Fruit fly (Drosophila melanogaster) whole organism, embryonic: Measurements from ENCODE around the gene alpha-Spec.

Experiments used
- Asciz ChIP-seq: fragments of 200-800 bp; sonication (Bioruptor generic); optimal IDR thresholded peaks from 2 replicates; lab custom pipeline; 2017; ENCODE audit warnings: missing biosample characterization, mild to moderate bottlenecking, missing genetic modification characterization, missing genetic modification reagents
- CG10209 ChIP-seq: fragments of 200-800 bp; sonication (Bioruptor generic); optimal IDR thresholded peaks from 3 replicates; lab custom pipeline; 2017; ENCODE audit warnings: missing biosample characterization, mild to moderate bottlenecking, missing genetic modification characterization, missing genetic modification reagents
- CG10462 ChIP-seq: fragments of 200-800 bp; sonication (Bioruptor generic); optimal IDR thresholded peaks from 2 replicates; lab custom pipeline; 2016; ENCODE audit warnings: missing biosample characterization, missing genetic modification characterization
- CG11560 ChIP-seq: fragments of 200-800 bp; sonication (Bioruptor generic); IDR thresholded peaks from 3 replicates; pipeline ENCODE4 v1.3.6; 2022; ENCODE audit warnings: missing biosample characterization, missing genetic modification characterization
- CG12299 ChIP-seq: fragments of 200-800 bp; sonication (Bioruptor generic); optimal IDR thresholded peaks from 2 replicates; lab custom pipeline; 2018; ENCODE audit warnings: missing biosample characterization, mild to moderate bottlenecking, missing genetic modification characterization
- CG12769 ChIP-seq: fragments of 200-800 bp; sonication (Bioruptor generic); optimal IDR thresholded peaks from 2 replicates; lab custom pipeline; 2019; ENCODE audit warnings: missing biosample characterization, mild to moderate bottlenecking, missing genetic modification characterization, moderate library complexity
- CG13123 ChIP-seq: fragments of 200-800 bp; sonication (Bioruptor generic); optimal IDR thresholded peaks from 2 replicates; lab custom pipeline; 2016; ENCODE audit warnings: missing biosample characterization, missing genetic modification characterization
- CG14014 ChIP-seq: fragments of 200-800 bp; sonication (Bioruptor generic); IDR thresholded peaks from 2 replicates; pipeline ENCODE4 v1.3.6; 2022; ENCODE audit warnings: missing biosample characterization, missing genetic modification characterization
- CG14710 ChIP-seq: fragments of 200-800 bp; sonication (Bioruptor generic); optimal IDR thresholded peaks from 3 replicates; lab custom pipeline; 2019; ENCODE audit warnings: missing biosample characterization, mild to moderate bottlenecking, missing genetic modification characterization, moderate library complexity
- CG17612 ChIP-seq: fragments of 200-800 bp; sonication (Bioruptor generic); IDR thresholded peaks from 2 replicates; pipeline ENCODE4 v1.3.6; 2022; ENCODE audit warnings: missing biosample characterization, missing genetic modification characterization
- CG18764 ChIP-seq: fragments of 200-800 bp; sonication (Bioruptor generic); optimal IDR thresholded peaks from 3 replicates; lab custom pipeline; 2016; ENCODE audit warnings: missing biosample characterization, missing genetic modification characterization
- CG34224 ChIP-seq: fragments of 200-800 bp; sonication (Bioruptor generic); IDR thresholded peaks from 3 replicates; pipeline ENCODE4 v1.3.6; 2022; ENCODE audit warnings: missing biosample characterization, missing genetic modification characterization; ENCODE audit not compliant: partially characterized antibody
- CG3847 ChIP-seq: fragments of 200-800 bp; sonication (Bioruptor generic); IDR thresholded peaks from 2 replicates; pipeline ENCODE4 v1.3.6; 2022; ENCODE audit warnings: missing biosample characterization, missing genetic modification characterization
- CG6175 ChIP-seq: fragments of 200-800 bp; sonication (Bioruptor generic); IDR thresholded peaks from 3 replicates; pipeline ENCODE4 v1.3.6; 2022; ENCODE audit warnings: missing biosample characterization, missing genetic modification characterization
- CG6689 ChIP-seq: fragments of 200-800 bp; sonication (Bioruptor generic); IDR thresholded peaks from 2 replicates; pipeline ENCODE4 v1.3.6; 2022; ENCODE audit warnings: missing biosample characterization, missing genetic modification characterization
- CG7357 ChIP-seq: fragments of 200-800 bp; sonication (Bioruptor generic); IDR thresholded peaks from 3 replicates; pipeline ENCODE4 v1.3.6; 2022; ENCODE audit warnings: missing biosample characterization, missing genetic modification characterization
- CG9609 ChIP-seq: fragments of 200-800 bp; sonication (Bioruptor generic); optimal IDR thresholded peaks from 3 replicates; lab custom pipeline; 2016; ENCODE audit warnings: missing biosample characterization, missing genetic modification characterization
- Chrac-16 ChIP-seq: fragments of 200-800 bp; sonication (Bioruptor generic); optimal IDR thresholded peaks from 3 replicates; lab custom pipeline; 2016; ENCODE audit warnings: missing biosample characterization, missing genetic modification characterization
- Dref ChIP-seq: fragments of 200-800 bp; sonication (Bioruptor generic); IDR thresholded peaks from 2 replicates; pipeline ENCODE4 v1.3.6; 2022; ENCODE audit warnings: missing biosample characterization, missing genetic modification characterization
- E2f1 ChIP-seq: fragments of 200-800 bp; sonication (Bioruptor generic); IDR thresholded peaks from 2 replicates; pipeline ENCODE4 v1.3.6; 2022; ENCODE audit warnings: missing biosample characterization, missing genetic modification characterization
- ERR ChIP-seq: fragments of 200-800 bp; sonication (Bioruptor generic); optimal IDR thresholded peaks from 2 replicates; lab custom pipeline; 2016; ENCODE audit warnings: missing biosample characterization, missing genetic modification characterization
- Ets65A ChIP-seq: fragments of 200-800 bp; sonication (Bioruptor generic); peaks from one replicate; lab custom pipeline; 2016; ENCODE audit warnings: missing biosample characterization, missing genetic modification characterization
- HHEX ChIP-seq: fragments of 200-800 bp; sonication (Bioruptor generic); optimal IDR thresholded peaks from 3 replicates; lab custom pipeline; 2017; ENCODE audit warnings: missing biosample characterization, mild to moderate bottlenecking, missing genetic modification characterization, missing genetic modification reagents
- Mad ChIP-seq: fragments of 200-800 bp; sonication (Bioruptor generic); optimal IDR thresholded peaks from 2 replicates; lab custom pipeline; 2016; ENCODE audit warnings: missing biosample characterization, missing genetic modification characterization
- Med ChIP-seq: fragments of 200-800 bp; sonication (Bioruptor generic); peaks from one replicate; lab custom pipeline; 2016; ENCODE audit warnings: missing biosample characterization, missing genetic modification characterization, mild to moderate bottlenecking, inconsistent platforms, moderate library complexity
- Scr ChIP-seq: fragments of 200-800 bp; sonication (Bioruptor generic); IDR thresholded peaks from 2 replicates; pipeline ENCODE4 v1.3.6; 2022; ENCODE audit warnings: missing biosample characterization, missing genetic modification characterization; ENCODE audit not compliant: partially characterized antibody
- Sox102F ChIP-seq: fragments of 200-800 bp; sonication (Bioruptor generic); optimal IDR thresholded peaks from 2 replicates; lab custom pipeline; 2018; ENCODE audit warnings: missing biosample characterization, mild to moderate bottlenecking, missing genetic modification characterization, moderate library complexity
- Sry-β ChIP-seq: fragments of 200-800 bp; sonication (Bioruptor generic); optimal IDR thresholded peaks from 2 replicates; lab custom pipeline; 2018; ENCODE audit warnings: missing biosample characterization, mild to moderate bottlenecking, missing genetic modification characterization, moderate library complexity
- Trl ChIP-seq, 3 experiments: fragments of >200 bp in 2 of 3; fragments of 200-800 bp in 1 of 3; sonication (Bioruptor generic) in 1 of 3; optimal IDR thresholded peaks; 2 replicates in 1 of 3; 3 replicates in 2 of 3; lab custom pipeline; 2016 to 2017; ENCODE audit warnings: missing biosample characterization in 1 of 3, missing genetic modification characterization in 1 of 3
- az2 ChIP-seq: fragments of 200-800 bp; sonication (Bioruptor generic); optimal IDR thresholded peaks from 3 replicates; lab custom pipeline; 2016; ENCODE audit warnings: missing biosample characterization, missing genetic modification characterization
- bigmax ChIP-seq: fragments of 200-800 bp; sonication (Bioruptor generic); optimal IDR thresholded peaks from 2 replicates; lab custom pipeline; 2018; ENCODE audit warnings: missing biosample characterization, mild to moderate bottlenecking, missing genetic modification characterization
- da ChIP-seq: fragments of 200-800 bp; sonication (Bioruptor generic); optimal IDR thresholded peaks from 2 replicates; lab custom pipeline; 2016; ENCODE audit warnings: missing biosample characterization, missing genetic modification characterization
- ems ChIP-seq: fragments of 200-800 bp; sonication (Bioruptor generic); optimal IDR thresholded peaks from 3 replicates; lab custom pipeline; 2016; ENCODE audit warnings: missing biosample characterization, missing genetic modification characterization
- hkb ChIP-seq, 2 experiments: fragments of 200-800 bp in 1 of 2; fragments of >200 bp in 1 of 2; sonication (Bioruptor generic) in 1 of 2; IDR thresholded peaks in 1 of 2; optimal IDR thresholded peaks in 1 of 2; 2 replicates each; pipeline versions ENCODE4 v1.3.6 to Lab custom; 2017 to 2022; ENCODE audit warnings: missing biosample characterization in 1 of 2, missing genetic modification characterization in 1 of 2
- jigr1 ChIP-seq: fragments of 200-800 bp; sonication (Bioruptor generic); IDR thresholded peaks from 3 replicates; pipeline ENCODE4 v1.3.6; 2022; ENCODE audit warnings: missing biosample characterization, missing genetic modification characterization
- kah ChIP-seq: fragments of 200-800 bp; sonication (Bioruptor generic); optimal IDR thresholded peaks from 2 replicates; lab custom pipeline; 2018; ENCODE audit warnings: missing biosample characterization, mild to moderate bottlenecking, missing genetic modification characterization
- lbe ChIP-seq: fragments of 200-800 bp; sonication (Bioruptor generic); optimal IDR thresholded peaks from 2 replicates; lab custom pipeline; 2016; ENCODE audit warnings: missing biosample characterization, mild to moderate bottlenecking, missing genetic modification characterization
- mirr ChIP-seq: fragments of 200-800 bp; sonication (Bioruptor generic); optimal IDR thresholded peaks from 3 replicates; lab custom pipeline; 2018; ENCODE audit warnings: missing biosample characterization, mild to moderate bottlenecking, missing genetic modification characterization
- p53 ChIP-seq: fragments of 200-800 bp; sonication (Bioruptor generic); optimal IDR thresholded peaks from 2 replicates; lab custom pipeline; 2016; ENCODE audit warnings: missing biosample characterization, missing genetic modification characterization
- pum ChIP-seq: fragments of 200-800 bp; sonication (Bioruptor generic); optimal IDR thresholded peaks from 2 replicates; lab custom pipeline; 2016; ENCODE audit warnings: missing biosample characterization, missing genetic modification characterization
- ranshi ChIP-seq: fragments of 200-800 bp; sonication (Bioruptor generic); IDR thresholded peaks from 2 replicates; pipeline ENCODE4 v1.3.6; 2022; ENCODE audit warnings: missing biosample characterization, missing genetic modification characterization
- rib ChIP-seq: fragments of 200-800 bp; sonication (Bioruptor generic); IDR thresholded peaks from 2 replicates; pipeline ENCODE4 v1.3.6; 2022; ENCODE audit warnings: missing biosample characterization, missing genetic modification characterization
- sim ChIP-seq: fragments of 200-800 bp; sonication (Bioruptor generic); IDR thresholded peaks from 2 replicates; pipeline ENCODE4 v1.3.6; 2022; ENCODE audit warnings: missing biosample characterization, missing genetic modification characterization
- so ChIP-seq: fragments of 200-800 bp; sonication (Bioruptor generic); IDR thresholded peaks from 3 replicates; pipeline ENCODE4 v1.3.6; 2022; ENCODE audit warnings: missing biosample characterization, missing genetic modification characterization
- sug ChIP-seq: fragments of 200-800 bp; optimal IDR thresholded peaks from 2 replicates; lab custom pipeline; 2019; ENCODE audit warnings: missing biosample characterization, mild to moderate bottlenecking, missing genetic modification characterization, moderate library complexity
- twi ChIP-seq: fragments of 200-800 bp; optimal IDR thresholded peaks from 2 replicates; lab custom pipeline; 2019; ENCODE audit warnings: missing biosample characterization, mild to moderate bottlenecking, missing genetic modification characterization, moderate library complexity
- vvl ChIP-seq: fragments of 200-800 bp; sonication (Bioruptor generic); IDR thresholded peaks from 2 replicates; pipeline ENCODE4 v1.3.6; 2022; ENCODE audit warnings: missing biosample characterization, missing genetic modification characterization
- zfh1 ChIP-seq: fragments of 200-800 bp; sonication (Bioruptor generic); IDR thresholded peaks from 3 replicates; pipeline ENCODE4 v1.3.6; 2022; ENCODE audit warnings: missing biosample characterization, missing genetic modification characterization

The alpha-Spec gene

dm6 chr3L:1740129-1740975 is 54.8 kb downstream of the alpha-Spec start (continued):
- peak; percentile 62; the same call in 2 of the 3 replicates for TF ChIP-seq zfh1 (GFP tag; lab: Robert Waterston, UW)
- TF ChIP-seq twi (tag; lab: Kevin White, UChicago), result no peak
- TF ChIP-seq mirr (GFP tag; lab: Kevin White, UChicago), result no peak
- peak; percentile 89 for TF ChIP-seq vvl (GFP tag; lab: Robert Waterston, UW)
- TF ChIP-seq CG6175, result no peak
- peak; percentile 25 for TF ChIP-seq Asciz (GFP tag; lab: Kevin White, UChicago)
- TF ChIP-seq Sox102F (GFP tag; lab: Kevin White, UChicago), result peak; percentile 87
- TF ChIP-seq Med (GFP tag; lab: Kevin White, UChicago), result peak; percentile 95
- peak; percentile 42 for TF ChIP-seq Mad
- peak; percentile 84 for TF ChIP-seq CG12769
- 0 out of 2 replicates have a peak, but pooled peaks have one; percentile 35 for TF ChIP-seq CG17612 (GFP tag; lab: Robert Waterston, UW)
- no peak for TF ChIP-seq bigmax (GFP tag; lab: Kevin White, UChicago)
- 0 out of 2 replicates have a peak, but pooled peaks have one; percentile 26 for TF ChIP-seq rib (GFP tag; lab: Robert Waterston, UW)
- peak; percentile 37 for TF ChIP-seq Chrac-16 (GFP tag; lab: Kevin White, UChicago)
- TF ChIP-seq so (GFP tag; lab: Robert Waterston, UW), result peak; percentile 81
- peak; percentile 37 for TF ChIP-seq HHEX (GFP tag; lab: Kevin White, UChicago)
- TF ChIP-seq ERR (GFP tag; lab: Kevin White, UChicago), result no peak
- no peak for TF ChIP-seq kah
- TF ChIP-seq Sry-β (GFP tag; lab: Kevin White, UChicago), result no peak
- TF ChIP-seq CG12299 (tag; lab: Kevin White, UChicago), result no peak
- TF ChIP-seq CG7357 (GFP tag; lab: Robert Waterston, UW), result peak; percentile 66; the same call in 2 of the 3 replicates
- no peak for TF ChIP-seq Dref
- no peak for TF ChIP-seq hkb (optimal IDR thresholded peaks at IDR 0.05; lab: Kevin White, UChicago)
- TF ChIP-seq hkb (GFP tag; IDR thresholded peaks at IDR 0.05; lab: Robert Waterston, UW), result peak; percentile 52
- peak; percentile 22 for TF ChIP-seq CG13123 (GFP tag; lab: Kevin White, UChicago)
- peak; percentile 62 for TF ChIP-seq CG10209 (GFP tag; lab: Kevin White, UChicago)
- TF ChIP-seq E2f1, result peak; percentile 72
- TF ChIP-seq CG11560, result peak; percentile 45; the same call in 1 of the 3 replicates
- TF ChIP-seq CG18764 (GFP tag; lab: Kevin White, UChicago), result no peak
- no peak for TF ChIP-seq sim (GFP tag; lab: Robert Waterston, UW)
- TF ChIP-seq Ets65A (GFP tag; lab: Kevin White, UChicago), result peak; percentile 94
- 0 out of 2 replicates have a peak, but pooled peaks have one; percentile 11 for TF ChIP-seq ranshi
- TF ChIP-seq CG14014 (GFP tag; lab: Robert Waterston, UW), result peak; percentile 78
- TF ChIP-seq pum, result peak; percentile 19
- TF ChIP-seq ems, result peak; percentile 63
- TF ChIP-seq sug (tag; lab: Kevin White, UChicago), result peak; percentile 22
- TF ChIP-seq p53 (GFP tag; lab: Kevin White, UChicago), result peak; percentile 25
- TF ChIP-seq CG10462 (GFP tag; lab: Kevin White, UChicago), result peak; percentile 0
- TF ChIP-seq Trl (optimal IDR thresholded peaks at IDR 0.05; lab: Kevin White, UChicago), result no peak
- peak; percentile 33 for TF ChIP-seq Trl (GFP tag; optimal IDR thresholded peaks at IDR 0.05; lab: Kevin White, UChicago)
- TF ChIP-seq CG34224 (GFP tag; lab: Robert Waterston, UW), result no peak
- peak; percentile 65 for TF ChIP-seq az2 (GFP tag; lab: Kevin White, UChicago)
- TF ChIP-seq da, result no peak
- peak; percentile 47; the same call in 2 of the 3 replicates for TF ChIP-seq jigr1 (GFP tag; lab: Robert Waterston, UW)
- TF ChIP-seq CG14710, result no peak
- no peak for TF ChIP-seq Scr
- peak; percentile 66; the same call in 1 of the 2 replicates for TF ChIP-seq CG3847 (GFP tag; lab: Robert Waterston, UW)
- peak; percentile 66 for TF ChIP-seq CG9609 (GFP tag; lab: Kevin White, UChicago)
- TF ChIP-seq CG6689 (GFP tag; lab: Robert Waterston, UW), result peak; percentile 74
- TF ChIP-seq lbe (GFP tag; lab: Kevin White, UChicago), result peak; percentile 32
